Worm (Caenorhabditis elegans) whole organism, young adult: Measurements from ENCODE around the gene T23F6.5.

Experiments used
- D2030.7 ChIP-seq: fragments of 200-800 bp; sonication (Bioruptor generic); IDR thresholded peaks from 2 replicates; pipeline ENCODE4 v1.3.6; 2022; ENCODE audit warnings: missing genetic modification reagents, missing genetic modification characterization, missing compliant biosample characterization
- F37B4.10 ChIP-seq: fragments of 200-800 bp; sonication (Bioruptor generic); IDR thresholded peaks from 2 replicates; pipeline ENCODE4 v1.3.6; 2022; ENCODE audit warnings: missing genetic modification characterization, missing compliant biosample characterization
- F49E8.2 ChIP-seq: sonication (generic microtip); optimal IDR thresholded peaks from 3 replicates; lab custom pipeline; 2017; ENCODE audit warnings: missing genetic modification characterization, mild to moderate bottlenecking, missing compliant biosample characterization, antibody characterized with exemption, moderate library complexity; ENCODE audit not compliant: insufficient read depth
- F55B11.4 ChIP-seq: sonication (generic microtip); optimal IDR thresholded peaks from 2 replicates; lab custom pipeline; 2016; ENCODE audit warnings: missing compliant biosample characterization, missing genetic modification characterization, borderline replicate concordance; ENCODE audit not compliant: insufficient read depth
- F57A8.1 ChIP-seq: fragments of 200-800 bp; sonication (Bioruptor generic); optimal IDR thresholded peaks from 2 replicates; lab custom pipeline; 2018; ENCODE audit warnings: mild to moderate bottlenecking, missing genetic modification characterization, moderate library complexity, missing compliant biosample characterization
- Y95B8A.8 ChIP-seq: fragments of 200-800 bp; sonication (Bioruptor generic); IDR thresholded peaks from 2 replicates; pipeline ENCODE4 v1.3.6; 2022; ENCODE audit warnings: missing genetic modification reagents, missing genetic modification characterization, missing compliant biosample characterization
- ZK185.1 ChIP-seq: sonication (generic microtip); optimal IDR thresholded peaks from 2 replicates; lab custom pipeline; 2016; ENCODE audit warnings: mild to moderate bottlenecking, missing genetic modification characterization, missing compliant biosample characterization; ENCODE audit not compliant: poor library complexity, severe bottlenecking
- aptf-2 ChIP-seq: fragments of 200-800 bp; sonication (Bioruptor generic); conservative IDR thresholded peaks from 2 replicates; pipeline ENCODE4 v1.3.6; 2022; ENCODE audit warnings: missing genetic modification reagents, missing genetic modification characterization, missing compliant biosample characterization
- aptf-3 ChIP-seq: fragments of 200-800 bp; sonication (Bioruptor generic); IDR thresholded peaks from 2 replicates; pipeline ENCODE4 v1.3.6; 2022; ENCODE audit warnings: missing genetic modification characterization, missing compliant biosample characterization
- attf-6 ChIP-seq: fragments of 200-800 bp; sonication (Bioruptor generic); IDR thresholded peaks from 2 replicates; pipeline ENCODE4 v1.3.6; 2022; ENCODE audit warnings: missing genetic modification reagents, missing genetic modification characterization, missing compliant biosample characterization
- cebp-2 ChIP-seq: fragments of 200-800 bp; sonication (Bioruptor generic); IDR thresholded peaks from 2 replicates; pipeline ENCODE4 v1.3.6; 2022; ENCODE audit warnings: missing genetic modification characterization, missing compliant biosample characterization
- die-1 ChIP-seq: sonication (generic microtip); optimal IDR thresholded peaks from 2 replicates; lab custom pipeline; 2016; ENCODE audit warnings: missing genotype, mild to moderate bottlenecking, missing genetic modification characterization, missing compliant biosample characterization
- dpff-1 ChIP-seq: sonication (generic microtip); optimal IDR thresholded peaks from 2 replicates; lab custom pipeline; 2017; ENCODE audit warnings: mild to moderate bottlenecking, missing genetic modification characterization, missing compliant biosample characterization
- efl-1 ChIP-seq: fragments of 150-350 bp; optimal IDR thresholded peaks from 2 replicates; lab custom pipeline; 2014; ENCODE audit warnings: missing biosample characterization, missing genetic modification reagents, missing genetic modification characterization
- egl-18 ChIP-seq: fragments of 200-800 bp; sonication (Bioruptor generic); IDR thresholded peaks from 2 replicates; pipeline ENCODE4 v1.3.6; 2022; ENCODE audit warnings: missing genetic modification reagents, missing genetic modification characterization, missing compliant biosample characterization
- egrh-3 ChIP-seq: fragments of 200-800 bp; sonication (Bioruptor generic); IDR thresholded peaks from 2 replicates; pipeline ENCODE4 v1.3.6; 2022; ENCODE audit warnings: missing genetic modification reagents, missing genetic modification characterization, missing compliant biosample characterization
- ekl-4 ChIP-seq: fragments of 200-800 bp; sonication (Bioruptor generic); IDR thresholded peaks from 2 replicates; pipeline ENCODE4 v1.3.6; 2022; ENCODE audit warnings: missing genetic modification reagents, missing genetic modification characterization, missing compliant biosample characterization
- ets-4 ChIP-seq: fragments of 200-800 bp; sonication (Bioruptor generic); optimal IDR thresholded peaks from 2 replicates; lab custom pipeline; 2018; ENCODE audit warnings: mild to moderate bottlenecking, missing genetic modification characterization, missing compliant biosample characterization
- gei-17 ChIP-seq: fragments of 200-800 bp; sonication (Bioruptor generic); optimal IDR thresholded peaks from 2 replicates; lab custom pipeline; 2018; ENCODE audit warnings: mild to moderate bottlenecking, missing genetic modification characterization, missing compliant biosample characterization
- hmg-20 ChIP-seq: fragments of 200-800 bp; sonication (Bioruptor generic); IDR thresholded peaks from 2 replicates; pipeline ENCODE4 v1.3.6; 2022; ENCODE audit warnings: missing genetic modification reagents, missing genetic modification characterization, missing compliant biosample characterization
- let-526 ChIP-seq: fragments of 200-800 bp; sonication (Bioruptor generic); IDR thresholded peaks from 2 replicates; pipeline ENCODE4 v1.3.6; 2022; ENCODE audit warnings: missing genetic modification reagents, missing genetic modification characterization, missing compliant biosample characterization
- let-607 ChIP-seq, 2 experiments: fragments of 200-800 bp in 1 of 2; sonication (Bioruptor generic) in 1 of 2; sonication (generic microtip) in 1 of 2; optimal IDR thresholded peaks; 2 replicates each; lab custom pipeline; 2016 to 2018; ENCODE audit warnings: mild to moderate bottlenecking in 2 of 2, missing compliant biosample characterization in 2 of 2, missing genetic modification characterization in 2 of 2, moderate library complexity in 2 of 2, missing genotype in 1 of 2
- lin-26 ChIP-seq: fragments of 200-800 bp; sonication (Bioruptor generic); IDR thresholded peaks from 2 replicates; pipeline ENCODE4 v1.3.6; 2022; ENCODE audit warnings: missing genetic modification reagents, missing genetic modification characterization, missing compliant biosample characterization
- lir-1 ChIP-seq: fragments of 200-800 bp; sonication (Bioruptor generic); conservative IDR thresholded peaks from 2 replicates; pipeline ENCODE4 v1.3.6; 2022; ENCODE audit warnings: missing genetic modification reagents, missing genetic modification characterization, missing compliant biosample characterization
- madf-3 ChIP-seq: fragments of 200-800 bp; sonication (Bioruptor generic); IDR thresholded peaks from 2 replicates; pipeline ENCODE4 v1.3.6; 2022; ENCODE audit warnings: missing genetic modification reagents, missing genetic modification characterization, missing compliant biosample characterization
- madf-8 ChIP-seq: fragments of 200-800 bp; sonication (Bioruptor generic); conservative IDR thresholded peaks from 2 replicates; pipeline ENCODE4 v1.3.6; 2022; ENCODE audit warnings: missing genetic modification reagents, missing genetic modification characterization, missing compliant biosample characterization
- nfya-2 ChIP-seq: fragments of 200-800 bp; sonication (Bioruptor generic); IDR thresholded peaks from 2 replicates; pipeline ENCODE4 v1.3.6; 2022; ENCODE audit warnings: missing genetic modification reagents, missing genetic modification characterization, missing compliant biosample characterization
- nhr-120 ChIP-seq: fragments of 200-800 bp; sonication (Bioruptor generic); IDR thresholded peaks from 2 replicates; pipeline ENCODE4 v1.3.6; 2022; ENCODE audit warnings: missing genetic modification characterization, missing compliant biosample characterization
- nhr-90 ChIP-seq: sonication (generic microtip); optimal IDR thresholded peaks from 2 replicates; lab custom pipeline; 2016; ENCODE audit warnings: missing genotype, mild to moderate bottlenecking, missing genetic modification characterization, missing compliant biosample characterization
- rcor-1 ChIP-seq: fragments of 200-800 bp; sonication (Bioruptor generic); IDR thresholded peaks from 2 replicates; pipeline ENCODE4 v1.3.6; 2022; ENCODE audit warnings: missing genetic modification reagents, missing genetic modification characterization, missing compliant biosample characterization
- rec-8 ChIP-seq, 2 experiments: sonication (generic microtip); optimal IDR thresholded peaks; 2 replicates each; lab custom pipeline; 2016; ENCODE audit warnings: mild to moderate bottlenecking in 2 of 2, missing genetic modification characterization in 2 of 2, missing genetic modification reagents in 2 of 2, missing genotype in 2 of 2, missing biosample characterization in 1 of 2, missing compliant biosample characterization in 1 of 2, moderate library complexity in 1 of 2
- repo-1 ChIP-seq: sonication (generic microtip); optimal IDR thresholded peaks from 2 replicates; lab custom pipeline; 2017; ENCODE audit warnings: mild to moderate bottlenecking, missing genetic modification characterization, missing compliant biosample characterization
- sdz-38 ChIP-seq: sonication (generic microtip); optimal IDR thresholded peaks from 2 replicates; lab custom pipeline; 2016; ENCODE audit warnings: missing genotype, missing genetic modification characterization, missing compliant biosample characterization
- sea-2 ChIP-seq: fragments of 200-800 bp; sonication (Bioruptor generic); IDR thresholded peaks from 2 replicates; pipeline ENCODE4 v1.3.6; 2022; ENCODE audit warnings: missing genetic modification characterization, missing compliant biosample characterization
- snpc-1.3 ChIP-seq: sonication (generic microtip); optimal IDR thresholded peaks from 2 replicates; lab custom pipeline; 2017; ENCODE audit warnings: missing genetic modification characterization, mild to moderate bottlenecking, missing compliant biosample characterization, antibody characterized with exemption, moderate library complexity, missing genotype, missing genetic modification reagents; ENCODE audit not compliant: insufficient read depth
- snpc-3.4 ChIP-seq: sonication (generic microtip); optimal IDR thresholded peaks from 2 replicates; lab custom pipeline; 2017; ENCODE audit warnings: missing genetic modification characterization, mild to moderate bottlenecking, missing compliant biosample characterization, antibody characterized with exemption, moderate library complexity, missing genotype, missing genetic modification reagents
- somi-1 ChIP-seq: fragments of 200-800 bp; sonication (Bioruptor generic); optimal IDR thresholded peaks from 2 replicates; lab custom pipeline; 2018; ENCODE audit warnings: mild to moderate bottlenecking, missing genetic modification characterization, missing compliant biosample characterization
- tbx-9 ChIP-seq: sonication (generic microtip); optimal IDR thresholded peaks from 2 replicates; lab custom pipeline; 2016; ENCODE audit warnings: borderline replicate concordance, missing genetic modification characterization, inconsistent platforms, missing compliant biosample characterization
- unc-130 ChIP-seq: sonication (generic microtip); optimal IDR thresholded peaks from 2 replicates; lab custom pipeline; 2016; ENCODE audit warnings: missing genetic modification reagents, missing genetic modification characterization, missing compliant biosample characterization
- xnd-1 ChIP-seq: sonication (generic microtip); optimal IDR thresholded peaks from 2 replicates; lab custom pipeline; 2016; ENCODE audit warnings: missing genotype, missing genetic modification reagents, missing genetic modification characterization, missing compliant biosample characterization
- ztf-25 ChIP-seq: fragments of 200-800 bp; sonication (Bioruptor generic); IDR thresholded peaks from 2 replicates; pipeline ENCODE4 v1.3.6; 2022; ENCODE audit warnings: missing genetic modification reagents, missing genetic modification characterization, missing compliant biosample characterization
- ztf-6 ChIP-seq: fragments of 200-800 bp; sonication (Bioruptor generic); IDR thresholded peaks from 2 replicates; pipeline ENCODE4 v1.3.6; 2022; ENCODE audit warnings: missing genetic modification reagents, missing genetic modification characterization, missing compliant biosample characterization

The T23F6.5 gene

ce11 chrIV:12771414-12771813 is 30.1 kb upstream of the T23F6.5 start (continued):
- no peak for TF ChIP-seq madf-3 (GFP tag; lab: Robert Waterston, UW)
- no peak for TF ChIP-seq snpc-3.4 (tag; lab: Kevin White, UChicago)
- no peak for TF ChIP-seq aptf-3 (GFP tag; lab: Robert Waterston, UW)
- peak; percentile 3 for TF ChIP-seq somi-1 (GFP tag; lab: Kevin White, UChicago)
- no peak for TF ChIP-seq rcor-1 (GFP tag; lab: Robert Waterston, UW)
- TF ChIP-seq cebp-2 (GFP tag; lab: Robert Waterston, UW): no peak
- TF ChIP-seq F37B4.10 (GFP tag; lab: Robert Waterston, UW): no peak
- no peak for TF ChIP-seq repo-1 (tag; lab: Kevin White, UChicago)
- no peak for TF ChIP-seq nhr-120
- TF ChIP-seq nhr-90 (tag; lab: Kevin White, UChicago): no peak
- 0 out of 2 replicates have a peak, but pooled peaks have one; percentile 42 for TF ChIP-seq lir-1 (GFP tag; lab: Robert Waterston, UW)
- no peak for TF ChIP-seq hmg-20 (GFP tag; lab: Robert Waterston, UW)
- no peak for TF ChIP-seq efl-1
- TF ChIP-seq dpff-1: no peak
- TF ChIP-seq ztf-25 (GFP tag; lab: Robert Waterston, UW): no peak
- no peak for TF ChIP-seq tbx-9 (tag; lab: Kevin White, UChicago)
- no peak for TF ChIP-seq lin-26 (GFP tag; lab: Robert Waterston, UW)
- TF ChIP-seq snpc-1.3 (tag; lab: Kevin White, UChicago): no peak
- no peak for TF ChIP-seq attf-6 (GFP tag; lab: Robert Waterston, UW)
- TF ChIP-seq ekl-4 (GFP tag; lab: Robert Waterston, UW): no peak
- TF ChIP-seq unc-130 (GFP tag; lab: Kevin White, UChicago): no peak
- TF ChIP-seq sdz-38 (tag; lab: Kevin White, UChicago): no peak
- TF ChIP-seq let-526: no peak
- no peak for TF ChIP-seq egl-18
- TF ChIP-seq ZK185.1 (tag; lab: Kevin White, UChicago): no peak
- peak; percentile 76 for TF ChIP-seq egrh-3
- TF ChIP-seq ets-4 (GFP tag; lab: Kevin White, UChicago): no peak
- TF ChIP-seq let-607 (tag; optimal IDR thresholded peaks at IDR 0.05; lab: Kevin White, UChicago): no peak
- TF ChIP-seq nfya-2 (GFP tag; lab: Robert Waterston, UW): 0 out of 2 replicates have a peak, but pooled peaks have one; percentile 4
- TF ChIP-seq xnd-1 (tag; lab: Kevin White, UChicago): no peak
- TF ChIP-seq D2030.7 (GFP tag; lab: Robert Waterston, UW): no peak
- TF ChIP-seq die-1 (tag; lab: Kevin White, UChicago): no peak
- TF ChIP-seq Y95B8A.8 (GFP tag; lab: Robert Waterston, UW): no peak

- TF ChIP-seq F55B11.4 (no peak), ztf-6 (GFP tag; lab: Robert Waterston, UW) (no peak), F57A8.1 (GFP tag; lab: Kevin White, UChicago) (no peak), lir-1 (GFP tag; lab: Robert Waterston, UW) (no peak), gei-17 (GFP tag; lab: Kevin White, UChicago) (no peak), sea-2 (GFP tag; lab: Robert Waterston, UW) (no peak), ztf-25 (GFP tag; lab: Robert Waterston, UW) (no peak), repo-1 (tag; lab: Kevin White, UChicago) (no peak), rec-8 (tag; optimal IDR thresholded peaks at IDR 0.05; lab: Kevin White, UChicago) (no peak), F49E8.2 (tag; lab: Kevin White, UChicago) (no peak), snpc-3.4 (tag; lab: Kevin White, UChicago) (no peak), die-1 (tag; lab: Kevin White, UChicago) (no peak), madf-8 (GFP tag; lab: Robert Waterston, UW) (no peak), aptf-2 (GFP tag; lab: Robert Waterston, UW) (no peak)
Observed at ce11 chrIV:12765067-12765466, 23.7 kb upstream of the T23F6.5 start, which contains the start of gene ZK897.10. Gene ZK897.10, plus strand, starts transcription at chrIV:12765351.
